Fruit fly (Drosophila melanogaster) whole organism, embryonic: ENCODE measurements around the gene CG10365.

Source experiments
- Bdp1 ChIP-seq: fragments of 200-800 bp; sonication (Bioruptor generic); optimal IDR thresholded peaks from 3 replicates; lab custom pipeline; 2016; ENCODE audit warnings: missing biosample characterization, missing genetic modification characterization
- Bteb2 ChIP-seq: fragments of 200-800 bp; sonication (Bioruptor generic); optimal IDR thresholded peaks from 2 replicates; lab custom pipeline; 2016; ENCODE audit warnings: missing biosample characterization, missing genetic modification characterization
- CG10267 ChIP-seq: fragments of 200-800 bp; sonication (Bioruptor generic); optimal IDR thresholded peaks from 2 replicates; lab custom pipeline; 2018; ENCODE audit warnings: missing biosample characterization, mild to moderate bottlenecking, missing genetic modification characterization, moderate library complexity
- CG11695 ChIP-seq: fragments of 200-800 bp; sonication (Bioruptor generic); IDR thresholded peaks from 3 replicates; pipeline ENCODE4 v1.3.6; 2022; ENCODE audit warnings: missing biosample characterization, missing genetic modification characterization
- CG12071 ChIP-seq: fragments of 200-800 bp; sonication (Bioruptor generic); optimal IDR thresholded peaks from 3 replicates; lab custom pipeline; 2018; ENCODE audit warnings: missing biosample characterization, mild to moderate bottlenecking, missing genetic modification characterization
- CG13123 ChIP-seq: fragments of 200-800 bp; sonication (Bioruptor generic); optimal IDR thresholded peaks from 2 replicates; lab custom pipeline; 2016; ENCODE audit warnings: missing biosample characterization, missing genetic modification characterization
- CG13287 ChIP-seq: fragments of 200-800 bp; sonication (Bioruptor generic); IDR thresholded peaks from 2 replicates; pipeline ENCODE4 v1.3.6; 2022; ENCODE audit warnings: missing biosample characterization, missing genetic modification characterization; ENCODE audit not compliant: partially characterized antibody
- CG1529 ChIP-seq: fragments of 200-800 bp; sonication (Bioruptor generic); optimal IDR thresholded peaks from 3 replicates; lab custom pipeline; 2018; ENCODE audit warnings: missing biosample characterization, missing genetic modification characterization
- CG16779 ChIP-seq: fragments of 200-800 bp; sonication (Bioruptor generic); IDR thresholded peaks from 2 replicates; pipeline ENCODE4 v1.3.6; 2022; ENCODE audit warnings: missing biosample characterization, missing genetic modification characterization
- CG17385 ChIP-seq: fragments of 200-800 bp; sonication (Bioruptor generic); optimal IDR thresholded peaks from 3 replicates; lab custom pipeline; 2018; ENCODE audit warnings: missing biosample characterization, mild to moderate bottlenecking, missing genetic modification characterization
- CG18011 ChIP-seq: fragments of 200-800 bp; sonication (Bioruptor generic); optimal IDR thresholded peaks from 2 replicates; lab custom pipeline; 2017; ENCODE audit warnings: missing biosample characterization, missing genetic modification characterization, mild to moderate bottlenecking, moderate library complexity, missing genotype
- CG1832 ChIP-seq: fragments of 200-800 bp; sonication (Bioruptor generic); optimal IDR thresholded peaks from 2 replicates; lab custom pipeline; 2017; ENCODE audit warnings: missing biosample characterization, mild to moderate bottlenecking, missing genetic modification characterization, inconsistent platforms
- CG2129 ChIP-seq: fragments of 200-800 bp; sonication (Bioruptor generic); IDR thresholded peaks from 2 replicates; pipeline ENCODE4 v1.3.6; 2022; ENCODE audit warnings: missing biosample characterization, missing genetic modification characterization; ENCODE audit not compliant: partially characterized antibody
- CG2875 ChIP-seq: fragments of 200-800 bp; sonication (Bioruptor generic); optimal IDR thresholded peaks from 2 replicates; lab custom pipeline; 2017; ENCODE audit warnings: missing biosample characterization, mild to moderate bottlenecking, missing genetic modification characterization, missing genetic modification reagents
- CG30403 ChIP-seq: fragments of 200-800 bp; sonication (Bioruptor generic); optimal IDR thresholded peaks from 3 replicates; lab custom pipeline; 2016; ENCODE audit warnings: missing biosample characterization, missing genetic modification characterization
- CG33557 ChIP-seq: fragments of 200-800 bp; sonication (Bioruptor generic); optimal IDR thresholded peaks from 2 replicates; lab custom pipeline; 2019; ENCODE audit warnings: missing biosample characterization, mild to moderate bottlenecking, missing genetic modification characterization, moderate library complexity
- CG42726 ChIP-seq: fragments of 200-800 bp; sonication (Bioruptor generic); IDR thresholded peaks from 2 replicates; pipeline ENCODE4 v1.3.6; 2022; ENCODE audit warnings: missing biosample characterization, missing genetic modification characterization; ENCODE audit not compliant: partially characterized antibody
- CG4424 ChIP-seq: fragments of 200-800 bp; sonication (Bioruptor generic); optimal IDR thresholded peaks from 3 replicates; lab custom pipeline; 2016; ENCODE audit warnings: missing biosample characterization, missing genetic modification characterization
- CG7786 ChIP-seq: fragments of 200-800 bp; sonication (Bioruptor generic); optimal IDR thresholded peaks from 2 replicates; lab custom pipeline; 2016; ENCODE audit warnings: missing biosample characterization, missing genetic modification characterization
- CG8478 ChIP-seq: fragments of >200 bp; optimal IDR thresholded peaks from 2 replicates; lab custom pipeline; 2018
- CG9727 ChIP-seq: fragments of 200-800 bp; sonication (Bioruptor generic); optimal IDR thresholded peaks from 3 replicates; lab custom pipeline; 2017; ENCODE audit warnings: missing biosample characterization, mild to moderate bottlenecking, missing genetic modification characterization
- Doc2 ChIP-seq: fragments of 200-800 bp; sonication (Bioruptor generic); IDR thresholded peaks from 2 replicates; pipeline ENCODE4 v1.3.6; 2022; ENCODE audit warnings: missing biosample characterization, missing genetic modification characterization
- Drgx ChIP-seq: fragments of 200-800 bp; sonication (Bioruptor generic); IDR thresholded peaks from 2 replicates; pipeline ENCODE4 v1.3.6; 2022; ENCODE audit warnings: missing biosample characterization, missing genetic modification characterization
- ERR ChIP-seq: fragments of 200-800 bp; sonication (Bioruptor generic); optimal IDR thresholded peaks from 2 replicates; lab custom pipeline; 2016; ENCODE audit warnings: missing biosample characterization, missing genetic modification characterization
- Hand ChIP-seq: fragments of 200-800 bp; sonication (Bioruptor generic); optimal IDR thresholded peaks from 2 replicates; lab custom pipeline; 2017; ENCODE audit warnings: mild to moderate bottlenecking, missing biosample characterization, missing genetic modification reagents, missing genetic modification characterization
- HmgZ ChIP-seq: fragments of 200-800 bp; sonication (Bioruptor generic); optimal IDR thresholded peaks from 2 replicates; lab custom pipeline; 2018; ENCODE audit warnings: missing biosample characterization, mild to moderate bottlenecking, missing genetic modification characterization
- MESR4 ChIP-seq: fragments of 200-800 bp; sonication (Bioruptor generic); optimal IDR thresholded peaks from 2 replicates; lab custom pipeline; 2018; ENCODE audit warnings: missing biosample characterization, mild to moderate bottlenecking, missing genetic modification characterization, moderate library complexity
- Pdp1 ChIP-seq, 2 experiments: fragments of 200-800 bp; sonication (Bioruptor generic); optimal IDR thresholded peaks; 3 replicates each; lab custom pipeline; 2016; ENCODE audit warnings: missing biosample characterization in 2 of 2, missing genetic modification characterization in 2 of 2, mild to moderate bottlenecking in 1 of 2, moderate library complexity in 1 of 2
- Ptx1 ChIP-seq: fragments of 200-800 bp; sonication (Bioruptor generic); IDR thresholded peaks from 2 replicates; pipeline ENCODE4 v1.3.6; 2022; ENCODE audit warnings: missing biosample characterization, missing genetic modification characterization
- Ravus ChIP-seq: fragments of 200-800 bp; sonication (Bioruptor generic); IDR thresholded peaks from 2 replicates; pipeline ENCODE4 v1.3.6; 2022; ENCODE audit warnings: missing biosample characterization, missing genetic modification characterization
- Sin3A ChIP-seq: fragments of >200 bp; optimal IDR thresholded peaks from 2 replicates; lab custom pipeline; 2018
- ap ChIP-seq: fragments of 200-800 bp; sonication (Bioruptor generic); IDR thresholded peaks from 2 replicates; pipeline ENCODE4 v1.3.6; 2022; ENCODE audit warnings: missing biosample characterization, missing genetic modification characterization
- bigmax ChIP-seq: fragments of 200-800 bp; sonication (Bioruptor generic); optimal IDR thresholded peaks from 2 replicates; lab custom pipeline; 2018; ENCODE audit warnings: missing biosample characterization, mild to moderate bottlenecking, missing genetic modification characterization
- chn ChIP-seq: fragments of 200-800 bp; sonication (Bioruptor generic); optimal IDR thresholded peaks from 2 replicates; lab custom pipeline; 2016; ENCODE audit warnings: missing biosample characterization, missing genetic modification characterization
- dimm ChIP-seq: fragments of 200-800 bp; sonication (Bioruptor generic); IDR thresholded peaks from 2 replicates; pipeline ENCODE4 v1.3.6; 2022; ENCODE audit warnings: missing biosample characterization, missing genetic modification characterization
- ems ChIP-seq: fragments of 200-800 bp; sonication (Bioruptor generic); optimal IDR thresholded peaks from 3 replicates; lab custom pipeline; 2016; ENCODE audit warnings: missing biosample characterization, missing genetic modification characterization
- esg ChIP-seq: fragments of 200-800 bp; sonication (Bioruptor generic); conservative IDR thresholded peaks from 2 replicates; pipeline ENCODE4 v1.3.6; 2022; ENCODE audit warnings: missing biosample characterization, missing genetic modification characterization
- gfzf ChIP-seq: fragments of 200-800 bp; sonication (Bioruptor generic); optimal IDR thresholded peaks from 2 replicates; lab custom pipeline; 2016; ENCODE audit warnings: missing biosample characterization, mild to moderate bottlenecking, missing genetic modification characterization, moderate library complexity
- hb ChIP-seq: fragments of 200-800 bp; sonication (Bioruptor generic); IDR thresholded peaks from 3 replicates; pipeline ENCODE4 v1.3.6; 2022; ENCODE audit warnings: missing biosample characterization, missing genetic modification characterization; ENCODE audit not compliant: partially characterized antibody
- hbn ChIP-seq: fragments of 200-800 bp; sonication (Bioruptor generic); IDR thresholded peaks from 2 replicates; pipeline ENCODE4 v1.3.6; 2022; ENCODE audit warnings: missing biosample characterization, missing genetic modification characterization; ENCODE audit not compliant: partially characterized antibody
- knrl ChIP-seq: fragments of 200-800 bp; sonication (Bioruptor generic); IDR thresholded peaks from 3 replicates; pipeline ENCODE4 v1.3.6; 2022; ENCODE audit warnings: missing biosample characterization, missing genetic modification characterization; ENCODE audit not compliant: partially characterized antibody
- lilli ChIP-seq: fragments of 200-800 bp; sonication (Bioruptor generic); optimal IDR thresholded peaks from 3 replicates; lab custom pipeline; 2016; ENCODE audit warnings: missing biosample characterization, missing genetic modification characterization
- lola ChIP-seq, 3 experiments: fragments of >200 bp in 2 of 3; fragments of 200-800 bp in 1 of 3; sonication (Bioruptor generic) in 1 of 3; optimal IDR thresholded peaks; 2 replicates each; lab custom pipeline; 2017 to 2019; ENCODE audit warnings: missing biosample characterization in 3 of 3, missing genetic modification characterization in 3 of 3, mild to moderate bottlenecking in 1 of 3, moderate library complexity in 1 of 3
- nau ChIP-seq: fragments of 200-800 bp; sonication (Bioruptor generic); optimal IDR thresholded peaks from 3 replicates; lab custom pipeline; 2017; ENCODE audit warnings: missing biosample characterization, mild to moderate bottlenecking, missing genetic modification characterization, missing genetic modification reagents
- onecut ChIP-seq: fragments of 200-800 bp; sonication (Bioruptor generic); IDR thresholded peaks from 2 replicates; pipeline ENCODE4 v1.3.6; 2022; ENCODE audit warnings: missing biosample characterization, missing genetic modification characterization
- phol ChIP-seq: fragments of 200-800 bp; sonication (Bioruptor generic); optimal IDR thresholded peaks from 3 replicates; lab custom pipeline; 2018; ENCODE audit warnings: missing biosample characterization, mild to moderate bottlenecking, missing genetic modification characterization, moderate library complexity
- sens-2 ChIP-seq: fragments of 200-800 bp; sonication (Bioruptor generic); IDR thresholded peaks from 2 replicates; pipeline ENCODE4 v1.3.6; 2022; ENCODE audit warnings: missing biosample characterization, missing genetic modification characterization
- twi ChIP-seq: fragments of 200-800 bp; optimal IDR thresholded peaks from 2 replicates; lab custom pipeline; 2019; ENCODE audit warnings: missing biosample characterization, mild to moderate bottlenecking, missing genetic modification characterization, moderate library complexity
- zen2 ChIP-seq: fragments of 200-800 bp; sonication (Bioruptor generic); IDR thresholded peaks from 3 replicates; pipeline ENCODE4 v1.3.6; 2022; ENCODE audit warnings: missing biosample characterization, missing genetic modification characterization; ENCODE audit not compliant: partially characterized antibody
- zfh2 ChIP-seq: fragments of 200-800 bp; sonication (Bioruptor generic); optimal IDR thresholded peaks from 2 replicates; lab custom pipeline; 2016; ENCODE audit warnings: missing biosample characterization, missing genetic modification characterization

CG10365 gene

dm6 chr3R:23767417-23767853 lies 44.3 kb downstream of the CG10365 start, which contains the start of the genes CG10214 and CG10375 (continued):
- TF ChIP-seq onecut (GFP tag; lab: Robert Waterston, UW): no peak
- no peak for TF ChIP-seq CG8478
- TF ChIP-seq lilli: peak; percentile 90
- peak; percentile 73 for TF ChIP-seq ERR
- TF ChIP-seq twi (tag; lab: Kevin White, UChicago): peak; percentile 85
- peak; percentile 86 for TF ChIP-seq chn
- TF ChIP-seq gfzf (GFP tag; lab: Kevin White, UChicago): peak; percentile 94
- TF ChIP-seq Hand: no peak
- peak; percentile 98 for TF ChIP-seq phol
- TF ChIP-seq CG4424 (GFP tag; lab: Kevin White, UChicago): peak; percentile 75
- peak; percentile 37 for TF ChIP-seq bigmax (GFP tag; lab: Kevin White, UChicago)
- peak; percentile 84 for TF ChIP-seq CG30403
- TF ChIP-seq Ptx1: peak; percentile 67
- TF ChIP-seq MESR4 (GFP tag; lab: Kevin White, UChicago): peak; percentile 83
- TF ChIP-seq dimm (GFP tag; lab: Robert Waterston, UW): no peak
- TF ChIP-seq zfh2 (GFP tag; lab: Kevin White, UChicago): peak; percentile 82
- peak; percentile 81 for TF ChIP-seq CG7786 (GFP tag; lab: Kevin White, UChicago)
- peak; percentile 71 for TF ChIP-seq CG13287 (GFP tag; lab: Robert Waterston, UW)
- TF ChIP-seq CG1832: no peak
- peak; percentile 85 for TF ChIP-seq HmgZ
- TF ChIP-seq CG18011 (GFP tag; lab: Kevin White, UChicago): peak; percentile 8
- peak; percentile 64 for TF ChIP-seq CG17385 (GFP tag; lab: Kevin White, UChicago)
- peak; percentile 84 for TF ChIP-seq ems (GFP tag; lab: Kevin White, UChicago)
- peak; percentile 47; the same call in 1 of the 2 replicates for TF ChIP-seq Drgx (GFP tag; lab: Robert Waterston, UW)
- TF ChIP-seq zen2 (GFP tag; lab: Robert Waterston, UW): no peak
- peak; percentile 76 for TF ChIP-seq Bteb2 (GFP tag; lab: Kevin White, UChicago)
- TF ChIP-seq CG12071 (GFP tag; lab: Kevin White, UChicago): peak; percentile 11
- TF ChIP-seq Bdp1 (GFP tag; lab: Kevin White, UChicago): peak; percentile 66
- peak; percentile 43 for TF ChIP-seq CG2875 (GFP tag; lab: Kevin White, UChicago)
- TF ChIP-seq CG16779 (GFP tag; lab: Robert Waterston, UW): no peak
- peak; percentile 81 to 96 for TF ChIP-seq Pdp1 (GFP tag; optimal IDR thresholded peaks at IDR 0.05; lab: Kevin White, UChicago)
- TF ChIP-seq nau (GFP tag; lab: Kevin White, UChicago): no peak
- peak; percentile 49 for TF ChIP-seq CG33557 (GFP tag; lab: Kevin White, UChicago)
- no peak for TF ChIP-seq hb (GFP tag; lab: Robert Waterston, UW)
- TF ChIP-seq Sin3A (lab: Kevin White, UChicago): peak; percentile 93
- peak; percentile 35; the same call in 1 of the 3 replicates for TF ChIP-seq CG11695 (GFP tag; lab: Robert Waterston, UW)
- no peak for TF ChIP-seq Doc2 (GFP tag; lab: Robert Waterston, UW)
- TF ChIP-seq CG2129 (GFP tag; lab: Robert Waterston, UW): 0 out of 2 replicates have a peak, but pooled peaks have one; percentile 19
- peak in 1 of 3 experiments; percentile 64 for TF ChIP-seq lola (GFP tag; optimal IDR thresholded peaks at IDR 0.05; lab: Kevin White, UChicago)
- TF ChIP-seq CG1529 (GFP tag; lab: Kevin White, UChicago): peak; percentile 24
- peak; percentile 53 for TF ChIP-seq CG13123 (GFP tag; lab: Kevin White, UChicago)
- TF ChIP-seq CG10267 (tag; lab: Kevin White, UChicago): peak; percentile 99
- no peak for TF ChIP-seq CG42726
- TF ChIP-seq hbn (GFP tag; lab: Robert Waterston, UW): peak; percentile 34; the same call in 1 of the 2 replicates
- TF ChIP-seq sens-2 (GFP tag; lab: Robert Waterston, UW): no peak
- no peak for TF ChIP-seq Ravus
- peak; percentile 49; the same call in 1 of the 3 replicates for TF ChIP-seq knrl (GFP tag; lab: Robert Waterston, UW)
- no peak for TF ChIP-seq ap (GFP tag; lab: Robert Waterston, UW)
- TF ChIP-seq esg: 0 out of 2 replicates have a peak, but pooled peaks have one; percentile 35
- TF ChIP-seq CG9727 (GFP tag; lab: Kevin White, UChicago): peak; percentile 66
